Fruit fly (Drosophila melanogaster) whole organism, embryonic: ENCODE measurements around the gene Tsp74F.
A peak's percentile ranks its signal among the peaks of the same experiment; 100 is the strongest.

Experiments
- CG12744 ChIP-seq: fragments of 200-800 bp; sonication (Bioruptor generic); optimal IDR thresholded peaks from 2 replicates; lab custom pipeline; 2016; ENCODE audit warnings: missing biosample characterization, missing genetic modification characterization
- CG4328 ChIP-seq: fragments of 200-800 bp; sonication (Bioruptor generic); optimal IDR thresholded peaks from 3 replicates; lab custom pipeline; 2017; ENCODE audit warnings: missing biosample characterization, missing genetic modification reagents, missing genetic modification characterization
- CG5245 ChIP-seq: fragments of 200-800 bp; sonication (Bioruptor generic); optimal IDR thresholded peaks from 3 replicates; lab custom pipeline; 2016; ENCODE audit warnings: missing biosample characterization, missing genetic modification characterization
- CG7745 ChIP-seq: fragments of 200-800 bp; sonication (Bioruptor generic); optimal IDR thresholded peaks from 2 replicates; lab custom pipeline; 2018; ENCODE audit warnings: missing biosample characterization, mild to moderate bottlenecking, missing genetic modification characterization, moderate library complexity
- Lpt ChIP-seq: fragments of >200 bp; optimal IDR thresholded peaks from 2 replicates; lab custom pipeline; 2018; ENCODE audit warnings: missing biosample characterization, missing genetic modification characterization
- ara ChIP-seq: fragments of 200-800 bp; sonication (Bioruptor generic); IDR thresholded peaks from 2 replicates; pipeline ENCODE4 v1.3.6; 2022; ENCODE audit warnings: missing biosample characterization, missing genetic modification characterization
- hbn ChIP-seq: fragments of 200-800 bp; sonication (Bioruptor generic); IDR thresholded peaks from 2 replicates; pipeline ENCODE4 v1.3.6; 2022; ENCODE audit warnings: missing biosample characterization, missing genetic modification characterization; ENCODE audit not compliant: partially characterized antibody
- slp2 ChIP-seq: fragments of 200-800 bp; sonication (Bioruptor generic); optimal IDR thresholded peaks from 2 replicates; lab custom pipeline; 2016; ENCODE audit warnings: missing biosample characterization, missing genetic modification characterization

DNA sequence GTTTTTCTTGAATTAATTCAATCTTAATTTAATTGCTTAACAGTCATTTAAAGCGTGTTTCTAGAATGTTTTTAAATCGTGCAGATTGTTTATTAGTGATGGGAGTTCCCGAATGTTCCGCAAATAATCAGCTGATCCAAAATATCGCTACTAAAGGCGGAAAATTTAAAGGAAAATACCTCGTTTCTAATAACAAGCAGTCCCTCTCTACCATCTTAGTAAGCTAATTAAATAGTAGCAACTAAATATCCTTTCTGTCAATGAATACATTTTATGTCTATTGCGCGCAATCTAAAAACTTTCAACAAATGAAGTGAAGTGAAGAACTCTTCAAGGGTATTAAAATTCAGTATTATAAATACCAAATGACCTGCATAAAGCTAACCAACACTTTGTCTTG is 16.8 kb upstream of the Tsp74F start, which contains the start of gene CG5290:
- TF ChIP-seq CG4328 (GFP tag; lab: Kevin White, UChicago) = no peak
- peak; percentile 78 for TF ChIP-seq hbn
- no peak for TF ChIP-seq slp2 (GFP tag; lab: Kevin White, UChicago)
- TF ChIP-seq ara (GFP tag; lab: Robert Waterston, UW) = no peak
- no peak for TF ChIP-seq CG12744 (GFP tag; lab: Kevin White, UChicago)
- no peak for TF ChIP-seq Lpt (GFP tag; lab: Kevin White, UChicago)
- TF ChIP-seq CG5245 (GFP tag; lab: Kevin White, UChicago) = no peak
- TF ChIP-seq CG7745 (tag; lab: Kevin White, UChicago) = no peak
